Worm (Caenorhabditis elegans) whole organism, mixed stage, embryonic: ENCODE data around the gene srz-82.

ENCODE experiments used
- bed-3 ChIP-seq: fragments of 200-800 bp; sonication (Bioruptor generic); optimal IDR thresholded peaks from 3 replicates; lab custom pipeline; 2018; ENCODE audit warnings: mild to moderate bottlenecking, missing genetic modification characterization, moderate library complexity, missing compliant biosample characterization
- ceh-39 ChIP-seq: fragments of 150-350 bp; optimal IDR thresholded peaks from 2 replicates; lab custom pipeline; 2014; ENCODE audit warnings: missing biosample characterization, missing genetic modification characterization
- ceh-43 ChIP-seq: fragments of 200-800 bp; sonication (Bioruptor generic); optimal IDR thresholded peaks from 2 replicates; lab custom pipeline; 2018; ENCODE audit warnings: mild to moderate bottlenecking, missing genetic modification characterization, moderate library complexity, missing compliant biosample characterization
- ceh-83 ChIP-seq: fragments of 200-800 bp; sonication (Bioruptor generic); optimal IDR thresholded peaks from 2 replicates; lab custom pipeline; 2018; ENCODE audit warnings: mild to moderate bottlenecking, missing genetic modification characterization, missing compliant biosample characterization
- ces-1 ChIP-seq: fragments of 150-350 bp; optimal IDR thresholded peaks from 2 replicates; lab custom pipeline; 2014; ENCODE audit warnings: missing biosample characterization, missing genetic modification reagents, missing genetic modification characterization
- cnd-1 ChIP-seq: fragments of 200-800 bp; sonication (Bioruptor generic); optimal IDR thresholded peaks from 2 replicates; lab custom pipeline; 2018; ENCODE audit warnings: mild to moderate bottlenecking, missing genetic modification characterization, missing compliant biosample characterization
- drap-1 ChIP-seq: fragments of 200-800 bp; sonication (Bioruptor generic); optimal IDR thresholded peaks from 3 replicates; lab custom pipeline; 2018; ENCODE audit warnings: mild to moderate bottlenecking, missing genetic modification characterization, missing compliant biosample characterization
- elt-1 ChIP-seq: sonication (generic microtip); optimal IDR thresholded peaks from 2 replicates; lab custom pipeline; 2017; ENCODE audit warnings: missing genetic modification characterization, mild to moderate bottlenecking, missing compliant biosample characterization, antibody characterized with exemption, moderate library complexity, borderline replicate concordance; ENCODE audit not compliant: insufficient read depth
- elt-3 ChIP-seq: fragments of 150-350 bp; optimal IDR thresholded peaks from 2 replicates; lab custom pipeline; 2014; ENCODE audit warnings: missing biosample characterization, missing genetic modification characterization
- flh-1 ChIP-seq: fragments of 200-800 bp; sonication (Bioruptor generic); optimal IDR thresholded peaks from 2 replicates; lab custom pipeline; 2018; ENCODE audit warnings: mild to moderate bottlenecking, missing genetic modification characterization, moderate library complexity, missing compliant biosample characterization
- ham-2 ChIP-seq: fragments of 200-800 bp; sonication (Bioruptor generic); optimal IDR thresholded peaks from 2 replicates; lab custom pipeline; 2018; ENCODE audit warnings: mild to moderate bottlenecking, missing genetic modification characterization, missing compliant biosample characterization
- hlh-1 ChIP-seq: fragments of 150-350 bp; optimal IDR thresholded peaks from 2 replicates; lab custom pipeline; 2014; ENCODE audit warnings: missing biosample characterization, missing genetic modification reagents, missing genetic modification characterization
- lin-13 ChIP-seq: fragments of 150-350 bp; optimal IDR thresholded peaks from 2 replicates; lab custom pipeline; 2014; ENCODE audit warnings: missing biosample characterization, missing genetic modification characterization
- lin-32 ChIP-seq: fragments of 200-800 bp; sonication (Bioruptor generic); optimal IDR thresholded peaks from 2 replicates; lab custom pipeline; 2018; ENCODE audit warnings: mild to moderate bottlenecking, missing genetic modification characterization, missing compliant biosample characterization
- lsy-2 ChIP-seq: fragments of 150-350 bp; optimal IDR thresholded peaks from 2 replicates; lab custom pipeline; 2014; ENCODE audit warnings: missing biosample characterization, missing genetic modification characterization
- mab-5 ChIP-seq: fragments of 150-350 bp; optimal IDR thresholded peaks from 2 replicates; lab custom pipeline; 2014; ENCODE audit warnings: missing biosample characterization, missing genetic modification characterization
- mep-1 ChIP-seq: fragments of 150-350 bp; optimal IDR thresholded peaks from 2 replicates; lab custom pipeline; 2017; ENCODE audit warnings: missing biosample characterization, missing genetic modification reagents, missing genetic modification characterization, inconsistent platforms
- nhr-12 ChIP-seq: fragments of 150-350 bp; optimal IDR thresholded peaks from 2 replicates; lab custom pipeline; 2014; ENCODE audit warnings: missing biosample characterization, missing genetic modification characterization
- nhr-2 ChIP-seq: fragments of 150-350 bp; optimal IDR thresholded peaks from 2 replicates; lab custom pipeline; 2014; ENCODE audit warnings: missing biosample characterization, missing genetic modification characterization
- nhr-237 ChIP-seq: fragments of 150-350 bp; optimal IDR thresholded peaks from 2 replicates; lab custom pipeline; 2014; ENCODE audit warnings: missing biosample characterization, missing genetic modification characterization
- nhr-28 ChIP-seq: fragments of 150-350 bp; optimal IDR thresholded peaks from 2 replicates; lab custom pipeline; 2014; ENCODE audit warnings: missing biosample characterization, missing genetic modification characterization
- pha-4 ChIP-seq: fragments of 150-350 bp; optimal IDR thresholded peaks from 2 replicates; lab custom pipeline; 2018; ENCODE audit warnings: missing biosample characterization, missing genetic modification reagents, missing genetic modification characterization
- sem-2 ChIP-seq: fragments of 200-800 bp; sonication (Bioruptor generic); optimal IDR thresholded peaks from 2 replicates; lab custom pipeline; 2018; ENCODE audit warnings: mild to moderate bottlenecking, missing genetic modification characterization, missing compliant biosample characterization
- snpc-4 ChIP-seq: fragments of 150-350 bp; optimal IDR thresholded peaks from 2 replicates; lab custom pipeline; 2014; ENCODE audit warnings: missing biosample characterization, missing genetic modification characterization
- sptf-1 ChIP-seq: sonication (generic microtip); optimal IDR thresholded peaks from 2 replicates; lab custom pipeline; 2017; ENCODE audit warnings: mild to moderate bottlenecking, missing genetic modification characterization, moderate library complexity, missing compliant biosample characterization
- tbx-8 ChIP-seq: fragments of 200-800 bp; sonication (Bioruptor generic); optimal IDR thresholded peaks from 2 replicates; lab custom pipeline; 2018; ENCODE audit warnings: mild to moderate bottlenecking, missing genetic modification characterization, moderate library complexity, missing compliant biosample characterization
- unc-39 ChIP-seq: fragments of 150-350 bp; optimal IDR thresholded peaks from 2 replicates; lab custom pipeline; 2014; ENCODE audit warnings: missing biosample characterization, missing genetic modification characterization
- zip-8 ChIP-seq: fragments of 150-350 bp; optimal IDR thresholded peaks from 2 replicates; lab custom pipeline; 2014; ENCODE audit warnings: missing biosample characterization, missing genetic modification characterization
- ztf-11 ChIP-seq: fragments of 150-350 bp; optimal IDR thresholded peaks from 2 replicates; lab custom pipeline; 2014; ENCODE audit warnings: missing biosample characterization, missing genetic modification characterization

The srz-82 gene

DNA sequence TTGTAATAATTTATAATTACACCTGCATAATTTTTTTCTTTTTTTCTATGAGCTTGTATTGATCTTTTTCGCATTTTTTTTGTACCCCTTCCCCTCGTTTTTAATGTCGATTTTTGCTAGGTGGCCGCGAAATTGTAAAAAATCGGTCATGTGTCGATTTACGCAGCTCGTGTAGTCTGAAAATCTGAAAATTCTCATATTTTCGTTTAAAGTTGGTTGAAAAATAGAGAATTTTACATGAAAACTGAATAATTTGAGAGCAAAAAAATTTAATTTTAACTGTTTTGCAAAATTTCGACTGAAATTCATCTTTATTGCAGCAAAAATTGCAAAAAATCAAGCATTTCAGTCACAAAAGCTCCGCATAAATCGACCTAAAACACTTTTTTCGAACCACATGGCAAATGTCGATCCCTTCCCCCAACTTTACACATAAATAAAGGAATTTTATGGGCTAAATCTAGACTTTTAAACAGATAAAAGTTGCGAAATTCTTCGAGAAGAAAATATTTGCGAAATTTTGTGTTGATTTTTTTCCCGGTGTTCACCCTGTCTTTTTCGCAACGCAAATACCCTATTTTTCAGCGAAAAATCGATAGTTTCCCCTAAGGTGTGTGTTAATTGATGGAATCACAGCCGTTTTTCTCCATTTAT, 43.6 kb downstream of the srz-82 start:
- no peak for TF ChIP-seq lin-13 (tag; lab: Kevin White, UChicago)

DNA sequence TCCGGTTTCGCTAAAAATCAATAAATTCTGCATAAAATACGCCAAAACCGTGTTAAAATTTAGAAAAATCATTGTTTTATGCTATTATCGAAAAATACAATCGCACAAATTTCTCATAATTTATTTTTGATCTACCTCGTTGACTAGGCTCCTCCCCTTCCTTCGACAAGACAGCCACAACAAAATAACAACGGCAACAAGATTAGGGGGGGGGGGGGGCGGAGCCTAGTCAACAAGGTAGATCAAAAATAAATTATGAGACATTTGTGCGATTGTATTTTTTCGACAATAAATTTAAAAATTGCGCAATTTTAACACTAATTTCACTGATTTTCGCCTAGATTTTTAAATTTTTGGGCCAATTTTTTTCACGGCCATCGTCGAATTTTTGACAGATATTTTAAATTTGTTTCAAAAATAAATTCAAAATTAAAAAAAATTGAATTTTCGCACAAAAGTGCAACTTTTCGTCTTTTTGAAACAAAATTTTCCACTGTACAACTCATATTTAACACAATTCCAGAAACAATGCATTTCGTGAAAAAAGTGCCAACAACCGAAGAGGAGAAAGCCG, 44.2 kb downstream of the srz-82 start, which contains the start of gene M57.2:
Gene M57.2 (plus strand): TSS at position 524 of the 574 bp plus-strand sequence.
- TF ChIP-seq drap-1 (GFP tag; lab: Kevin White, UChicago) (no peak), zip-8 (tag; lab: Kevin White, UChicago) (peak; percentile 3)

DNA sequence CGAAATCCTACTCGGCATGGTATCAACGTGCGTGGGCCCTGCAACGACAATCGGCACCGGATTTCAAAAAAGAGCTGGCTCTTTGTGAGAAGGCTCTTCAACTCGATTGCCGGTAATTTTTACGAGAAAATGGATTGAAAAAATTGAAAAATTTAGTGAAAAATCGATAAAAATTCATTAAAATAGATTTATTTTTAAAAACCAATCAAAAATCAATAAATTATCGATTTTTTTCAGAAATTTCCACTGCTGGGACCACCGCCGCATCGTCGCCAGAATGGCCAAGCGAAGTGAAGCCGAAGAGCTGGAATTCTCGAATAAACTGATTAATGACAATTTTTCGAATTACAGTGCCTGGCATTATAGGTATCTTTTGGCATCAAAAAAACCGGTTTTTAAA, 45.2 kb downstream of the srz-82 start:
- no peak for TF ChIP-seq zip-8 (tag; lab: Kevin White, UChicago)
- TF ChIP-seq sptf-1 (tag; lab: Kevin White, UChicago): no peak
- TF ChIP-seq elt-1 (tag; lab: Kevin White, UChicago): no peak
- no peak for TF ChIP-seq sem-2 (GFP tag; lab: Kevin White, UChicago)
- TF ChIP-seq drap-1 (GFP tag; lab: Kevin White, UChicago): no peak
- TF ChIP-seq ceh-43 (GFP tag; lab: Kevin White, UChicago): no peak
- no peak for TF ChIP-seq tbx-8
- TF ChIP-seq bed-3 (GFP tag; lab: Kevin White, UChicago): no peak
- TF ChIP-seq nhr-237: no peak
- TF ChIP-seq unc-39 (tag; lab: Kevin White, UChicago): no peak
- no peak for TF ChIP-seq mep-1
- no peak for TF ChIP-seq nhr-2 (tag; lab: Kevin White, UChicago)
- no peak for TF ChIP-seq ceh-83 (GFP tag; lab: Kevin White, UChicago)
- TF ChIP-seq lin-32 (GFP tag; lab: Kevin White, UChicago): no peak
- no peak for TF ChIP-seq cnd-1
- TF ChIP-seq flh-1: no peak
- no peak for TF ChIP-seq snpc-4 (tag; lab: Kevin White, UChicago)
- TF ChIP-seq ham-2 (GFP tag; lab: Kevin White, UChicago): no peak
- TF ChIP-seq, all 35 proteins: peak for 0

DNA sequence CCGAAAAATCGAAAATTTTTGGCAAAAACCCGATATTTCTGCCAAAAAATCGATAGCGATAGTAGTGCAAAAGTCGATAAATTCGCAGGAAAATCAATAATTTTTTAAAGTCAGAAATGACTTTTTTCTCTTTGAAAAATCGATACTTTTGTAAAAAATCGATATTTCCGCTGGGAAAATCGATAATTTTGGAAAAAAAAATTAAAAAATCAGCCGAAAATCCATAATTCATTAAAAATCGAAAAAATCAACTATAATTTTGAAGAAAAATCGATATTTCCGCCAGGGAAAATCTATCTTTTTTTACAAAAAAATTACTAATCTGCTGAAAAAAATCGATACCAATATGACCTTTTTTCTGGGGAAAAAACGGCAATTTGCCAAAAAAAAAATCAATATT, 48.8 kb downstream of the srz-82 start:
- TF ChIP-seq sptf-1 (tag; lab: Kevin White, UChicago): no peak
- TF ChIP-seq snpc-4 (tag; lab: Kevin White, UChicago): no peak
- TF ChIP-seq ztf-11 (tag; lab: Kevin White, UChicago): no peak
- TF ChIP-seq tbx-8: no peak
- no peak for TF ChIP-seq zip-8 (tag; lab: Kevin White, UChicago)
- TF ChIP-seq pha-4 (tag; lab: Kevin White, UChicago): no peak
- no peak for TF ChIP-seq nhr-237
- TF ChIP-seq flh-1: no peak

DNA sequence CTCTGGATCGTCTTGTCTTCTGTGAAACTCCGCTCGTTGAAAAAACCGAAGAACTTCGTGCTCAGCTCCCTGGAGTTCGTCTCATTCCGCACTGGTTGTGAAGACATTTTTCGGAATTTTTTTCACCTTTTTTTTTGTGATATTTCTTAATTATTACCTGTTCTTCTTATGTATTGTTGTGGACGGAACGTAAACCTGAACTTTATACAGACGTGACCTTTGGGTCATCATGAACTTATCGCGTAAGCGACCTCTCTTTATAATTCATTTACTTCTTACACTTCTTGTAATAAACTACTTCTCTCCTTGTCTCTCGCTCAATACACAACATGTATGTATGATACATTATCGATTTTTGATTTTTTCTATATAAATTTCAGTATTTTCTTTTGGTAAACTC, 49.5 kb downstream of the srz-82 start, which contains the start of gene M57.1:
Gene M57.1 (plus strand): TSS at position 301 of the 400 bp plus-strand sequence.
- TF ChIP-seq nhr-28 (tag; lab: Kevin White, UChicago) (no peak), hlh-1 (tag; lab: Kevin White, UChicago) (no peak), nhr-2 (tag; lab: Kevin White, UChicago) (no peak), lsy-2 (tag; lab: Kevin White, UChicago) (no peak), mab-5 (tag; lab: Kevin White, UChicago) (no peak), elt-3 (tag; lab: Kevin White, UChicago) (no peak), flh-1 (no peak), unc-39 (tag; lab: Kevin White, UChicago) (no peak), lin-13 (tag; lab: Kevin White, UChicago) (no peak), sem-2 (GFP tag; lab: Kevin White, UChicago) (no peak), ceh-83 (GFP tag; lab: Kevin White, UChicago) (no peak), nhr-12 (tag; lab: Kevin White, UChicago) (no peak), nhr-237 (no peak)

DNA sequence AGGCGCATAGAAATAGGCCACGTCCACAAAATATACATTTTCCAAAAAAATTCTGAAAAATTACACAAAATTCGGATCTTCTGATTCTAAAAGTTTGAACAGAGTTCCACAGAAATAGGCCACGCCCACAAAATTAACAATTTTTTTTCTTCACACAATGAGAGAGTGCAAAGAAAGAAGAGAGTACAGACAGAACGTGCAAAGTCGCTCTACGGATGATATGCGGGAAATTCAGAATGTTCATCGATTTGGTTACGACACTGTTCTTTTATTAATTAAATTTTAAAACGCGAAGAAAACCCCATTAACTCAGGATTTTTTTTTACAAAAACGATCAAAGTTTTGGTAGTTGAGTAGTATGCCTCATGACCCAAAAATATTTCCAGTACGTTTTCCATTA, 50.3 kb downstream of the srz-82 start:
- TF ChIP-seq unc-39 (tag; lab: Kevin White, UChicago) (no peak), ces-1 (GFP tag; lab: Kevin White, UChicago) (peak; percentile 55), ceh-39 (tag; lab: Kevin White, UChicago) (peak; percentile 2)
